Worm (Caenorhabditis elegans) whole organism, young adult: ENCODE measurements around the gene irld-4.
A peak's percentile ranks its signal among the peaks of the same experiment; 100 is the strongest.

Source experiments
- B0019.2 ChIP-seq: fragments of 200-800 bp; sonication (Bioruptor generic); conservative IDR thresholded peaks from 2 replicates; pipeline ENCODE4 v1.3.6; 2022; ENCODE audit warnings: missing genetic modification reagents, missing genetic modification characterization, missing compliant biosample characterization
- B0336.3 ChIP-seq: fragments of 200-800 bp; sonication (Bioruptor generic); IDR thresholded peaks from 2 replicates; pipeline ENCODE4 v1.3.6; 2022; ENCODE audit warnings: missing genetic modification characterization, missing compliant biosample characterization
- C06A6.2 ChIP-seq: fragments of 200-800 bp; sonication (Bioruptor generic); conservative IDR thresholded peaks from 2 replicates; pipeline ENCODE4 v1.3.6; 2022; ENCODE audit warnings: missing genetic modification characterization, missing compliant biosample characterization
- F10E7.11 ChIP-seq: sonication (generic microtip); optimal IDR thresholded peaks from 2 replicates; lab custom pipeline; 2017; ENCODE audit warnings: mild to moderate bottlenecking, missing genetic modification characterization, moderate library complexity, missing compliant biosample characterization
- F33H1.4 ChIP-seq: fragments of 200-800 bp; sonication (Bioruptor generic); IDR thresholded peaks from 2 replicates; pipeline ENCODE4 v1.3.6; 2022; ENCODE audit warnings: missing genetic modification reagents, missing genetic modification characterization, missing compliant biosample characterization
- F39B2.1 ChIP-seq: fragments of 200-800 bp; sonication (Bioruptor generic); IDR thresholded peaks from 2 replicates; pipeline ENCODE4 v1.3.6; 2022; ENCODE audit warnings: missing genetic modification reagents, missing genetic modification characterization, missing compliant biosample characterization
- K11D2.4 ChIP-seq: fragments of 200-800 bp; sonication (Bioruptor generic); IDR thresholded peaks from 2 replicates; pipeline ENCODE4 v1.3.6; 2022; ENCODE audit warnings: missing genetic modification reagents, missing genetic modification characterization, missing compliant biosample characterization
- Y67H2A.10 ChIP-seq: fragments of 200-800 bp; sonication (Bioruptor generic); conservative IDR thresholded peaks from 2 replicates; pipeline ENCODE4 v1.3.6; 2022; ENCODE audit warnings: missing genetic modification reagents, missing genetic modification characterization, missing compliant biosample characterization
- aptf-2 ChIP-seq: fragments of 200-800 bp; sonication (Bioruptor generic); conservative IDR thresholded peaks from 2 replicates; pipeline ENCODE4 v1.3.6; 2022; ENCODE audit warnings: missing genetic modification reagents, missing genetic modification characterization, missing compliant biosample characterization
- atf-7 ChIP-seq: sonication (generic microtip); optimal IDR thresholded peaks from 2 replicates; lab custom pipeline; 2017; ENCODE audit warnings: mild to moderate bottlenecking, missing genetic modification characterization, missing compliant biosample characterization
- attf-5 ChIP-seq: fragments of 200-800 bp; sonication (Bioruptor generic); optimal IDR thresholded peaks from 2 replicates; lab custom pipeline; 2018; ENCODE audit warnings: mild to moderate bottlenecking, missing genetic modification characterization, missing compliant biosample characterization
- attf-6 ChIP-seq: fragments of 200-800 bp; sonication (Bioruptor generic); IDR thresholded peaks from 2 replicates; pipeline ENCODE4 v1.3.6; 2022; ENCODE audit warnings: missing genetic modification reagents, missing genetic modification characterization, missing compliant biosample characterization
- bed-1 ChIP-seq: fragments of 200-800 bp; sonication (Bioruptor generic); IDR thresholded peaks from 2 replicates; pipeline ENCODE4 v1.3.6; 2022; ENCODE audit warnings: missing genetic modification reagents, missing genetic modification characterization, missing compliant biosample characterization
- ccch-3 ChIP-seq: fragments of 200-800 bp; sonication (Bioruptor generic); optimal IDR thresholded peaks from 2 replicates; lab custom pipeline; 2018; ENCODE audit warnings: mild to moderate bottlenecking, missing genetic modification characterization, missing compliant biosample characterization
- cebp-1 ChIP-seq, 2 experiments: fragments of 200-800 bp in 1 of 2; sonication (Bioruptor generic) in 1 of 2; sonication (generic microtip) in 1 of 2; IDR thresholded peaks in 1 of 2; optimal IDR thresholded peaks in 1 of 2; 2 replicates each; pipeline versions ENCODE4 v1.3.6 to Lab custom; 2017 to 2022; ENCODE audit warnings: missing compliant biosample characterization in 2 of 2, missing genetic modification characterization in 2 of 2, mild to moderate bottlenecking in 1 of 2, missing genetic modification reagents in 1 of 2, moderate library complexity in 1 of 2
- ceh-27 ChIP-seq: fragments of 200-800 bp; sonication (Bioruptor generic); optimal IDR thresholded peaks from 2 replicates; lab custom pipeline; 2018; ENCODE audit warnings: mild to moderate bottlenecking, missing genetic modification characterization, moderate library complexity, missing compliant biosample characterization
- ceh-79 ChIP-seq: sonication (generic microtip); optimal IDR thresholded peaks from 2 replicates; lab custom pipeline; 2017; ENCODE audit warnings: mild to moderate bottlenecking, missing genetic modification characterization, missing compliant biosample characterization
- dpl-1 ChIP-seq: fragments of 150-350 bp; optimal IDR thresholded peaks from 2 replicates; lab custom pipeline; 2014; ENCODE audit warnings: missing biosample characterization, missing genetic modification reagents, missing genetic modification characterization
- efl-1 ChIP-seq: fragments of 150-350 bp; optimal IDR thresholded peaks from 2 replicates; lab custom pipeline; 2014; ENCODE audit warnings: missing biosample characterization, missing genetic modification reagents, missing genetic modification characterization
- ets-4 ChIP-seq: fragments of 200-800 bp; sonication (Bioruptor generic); optimal IDR thresholded peaks from 2 replicates; lab custom pipeline; 2018; ENCODE audit warnings: mild to moderate bottlenecking, missing genetic modification characterization, missing compliant biosample characterization
- him-1 ChIP-seq: sonication (generic microtip); optimal IDR thresholded peaks from 2 replicates; lab custom pipeline; 2016; ENCODE audit warnings: missing genotype, missing genetic modification reagents, missing genetic modification characterization, missing compliant biosample characterization
- hmg-1.2 ChIP-seq: fragments of 200-800 bp; sonication (Bioruptor generic); IDR thresholded peaks from 2 replicates; pipeline ENCODE4 v1.3.6; 2022; ENCODE audit warnings: missing genetic modification reagents, missing genetic modification characterization, missing compliant biosample characterization
- let-607 ChIP-seq, 2 experiments: fragments of 200-800 bp in 1 of 2; sonication (Bioruptor generic) in 1 of 2; sonication (generic microtip) in 1 of 2; optimal IDR thresholded peaks; 2 replicates each; lab custom pipeline; 2016 to 2018; ENCODE audit warnings: mild to moderate bottlenecking in 2 of 2, missing compliant biosample characterization in 2 of 2, missing genetic modification characterization in 2 of 2, moderate library complexity in 2 of 2, missing genotype in 1 of 2
- lin-40 ChIP-seq: sonication (generic microtip); optimal IDR thresholded peaks from 2 replicates; lab custom pipeline; 2016; ENCODE audit warnings: missing genetic modification characterization, mild to moderate bottlenecking, missing compliant biosample characterization, missing genotype, missing genetic modification reagents
- lin-54 ChIP-seq: fragments of 200-800 bp; sonication (Bioruptor generic); optimal IDR thresholded peaks from 2 replicates; lab custom pipeline; 2018; ENCODE audit warnings: mild to moderate bottlenecking, missing genetic modification characterization, missing compliant biosample characterization
- lir-1 ChIP-seq: fragments of 200-800 bp; sonication (Bioruptor generic); conservative IDR thresholded peaks from 2 replicates; pipeline ENCODE4 v1.3.6; 2022; ENCODE audit warnings: missing genetic modification reagents, missing genetic modification characterization, missing compliant biosample characterization
- lsy-27 ChIP-seq: sonication (generic microtip); optimal IDR thresholded peaks from 2 replicates; lab custom pipeline; 2017; ENCODE audit warnings: missing genetic modification characterization, mild to moderate bottlenecking, missing compliant biosample characterization, antibody characterized with exemption, missing genotype, borderline replicate concordance; ENCODE audit not compliant: insufficient read depth
- madf-10 ChIP-seq: sonication (generic microtip); optimal IDR thresholded peaks from 2 replicates; lab custom pipeline; 2016; ENCODE audit warnings: mild to moderate bottlenecking, missing genetic modification characterization, missing compliant biosample characterization
- madf-3 ChIP-seq: fragments of 200-800 bp; sonication (Bioruptor generic); IDR thresholded peaks from 2 replicates; pipeline ENCODE4 v1.3.6; 2022; ENCODE audit warnings: missing genetic modification reagents, missing genetic modification characterization, missing compliant biosample characterization
- madf-6 ChIP-seq: fragments of 200-800 bp; sonication (Bioruptor generic); IDR thresholded peaks from 2 replicates; pipeline ENCODE4 v1.3.6; 2022; ENCODE audit warnings: missing genetic modification reagents, missing genetic modification characterization, missing compliant biosample characterization
- mel-28 ChIP-seq: sonication (generic microtip); optimal IDR thresholded peaks from 2 replicates; lab custom pipeline; 2016; ENCODE audit warnings: borderline replicate concordance, mild to moderate bottlenecking, missing genetic modification characterization, missing compliant biosample characterization
- mxl-1 ChIP-seq: sonication (generic microtip); optimal IDR thresholded peaks from 2 replicates; lab custom pipeline; 2016; ENCODE audit warnings: missing genetic modification characterization, missing compliant biosample characterization
- nfya-1 ChIP-seq: sonication (generic microtip); optimal IDR thresholded peaks from 2 replicates; lab custom pipeline; 2017; ENCODE audit warnings: antibody characterized with exemption, missing compliant biosample characterization, missing genetic modification characterization, borderline replicate concordance; ENCODE audit not compliant: insufficient read depth
- nhr-27 ChIP-seq: fragments of 200-800 bp; sonication (Bioruptor generic); optimal IDR thresholded peaks from 2 replicates; lab custom pipeline; 2018; ENCODE audit warnings: mild to moderate bottlenecking, missing genetic modification characterization, moderate library complexity, missing compliant biosample characterization
- repo-1 ChIP-seq: sonication (generic microtip); optimal IDR thresholded peaks from 2 replicates; lab custom pipeline; 2017; ENCODE audit warnings: mild to moderate bottlenecking, missing genetic modification characterization, missing compliant biosample characterization
- snpc-1.1 ChIP-seq: sonication (generic microtip); optimal IDR thresholded peaks from 2 replicates; lab custom pipeline; 2017; ENCODE audit warnings: missing genetic modification characterization, mild to moderate bottlenecking, missing compliant biosample characterization, antibody characterized with exemption, moderate library complexity, missing genotype, missing genetic modification reagents; ENCODE audit not compliant: insufficient read depth
- snpc-1.3 ChIP-seq: sonication (generic microtip); optimal IDR thresholded peaks from 2 replicates; lab custom pipeline; 2017; ENCODE audit warnings: missing genetic modification characterization, mild to moderate bottlenecking, missing compliant biosample characterization, antibody characterized with exemption, moderate library complexity, missing genotype, missing genetic modification reagents; ENCODE audit not compliant: insufficient read depth
- snpc-3.4 ChIP-seq: sonication (generic microtip); optimal IDR thresholded peaks from 2 replicates; lab custom pipeline; 2017; ENCODE audit warnings: missing genetic modification characterization, mild to moderate bottlenecking, missing compliant biosample characterization, antibody characterized with exemption, moderate library complexity, missing genotype, missing genetic modification reagents
- sptf-2 ChIP-seq: fragments of 200-800 bp; sonication (Bioruptor generic); optimal IDR thresholded peaks from 2 replicates; lab custom pipeline; 2018; ENCODE audit warnings: mild to moderate bottlenecking, missing genetic modification characterization, missing compliant biosample characterization
- tlf-1 ChIP-seq: fragments of 200-800 bp; sonication (Bioruptor generic); optimal IDR thresholded peaks from 2 replicates; lab custom pipeline; 2018; ENCODE audit warnings: mild to moderate bottlenecking, missing genetic modification characterization, missing compliant biosample characterization
- ztf-26 ChIP-seq: sonication (generic microtip); optimal IDR thresholded peaks from 2 replicates; lab custom pipeline; 2017; ENCODE audit warnings: missing genetic modification characterization, missing compliant biosample characterization
- ztf-3 ChIP-seq: fragments of 200-800 bp; sonication (Bioruptor generic); optimal IDR thresholded peaks from 2 replicates; lab custom pipeline; 2018; ENCODE audit warnings: mild to moderate bottlenecking, missing genetic modification characterization, missing compliant biosample characterization
- ztf-6 ChIP-seq: fragments of 200-800 bp; sonication (Bioruptor generic); IDR thresholded peaks from 2 replicates; pipeline ENCODE4 v1.3.6; 2022; ENCODE audit warnings: missing genetic modification reagents, missing genetic modification characterization, missing compliant biosample characterization

Gene irld-4

ce11 chrIV:14609774-14610173 is 23.1 kb upstream of the irld-4 start (continued):
- no peak for TF ChIP-seq aptf-2 (GFP tag; lab: Robert Waterston, UW)
- TF ChIP-seq F39B2.1, result no peak
- no peak for TF ChIP-seq lin-54 (GFP tag; lab: Kevin White, UChicago)
- TF ChIP-seq lin-40 (tag; lab: Kevin White, UChicago), result peak; percentile 0
- TF ChIP-seq lir-1 (GFP tag; lab: Robert Waterston, UW), result no peak
- TF ChIP-seq ztf-6 (GFP tag; lab: Robert Waterston, UW), result no peak
- TF ChIP-seq C06A6.2, result no peak
- TF ChIP-seq let-607 (tag; optimal IDR thresholded peaks at IDR 0.05; lab: Kevin White, UChicago), result no peak
- TF ChIP-seq ets-4 (GFP tag; lab: Kevin White, UChicago), result no peak
- no peak for TF ChIP-seq lsy-27 (tag; lab: Kevin White, UChicago)
- no peak for TF ChIP-seq K11D2.4 (GFP tag; lab: Robert Waterston, UW)
- TF ChIP-seq dpl-1 (GFP tag; lab: Kevin White, UChicago), result no peak
- TF ChIP-seq mel-28 (tag; lab: Kevin White, UChicago), result no peak
- TF ChIP-seq mxl-1, result no peak
- TF ChIP-seq him-1, result no peak
- no peak for TF ChIP-seq F10E7.11 (tag; lab: Kevin White, UChicago)
- no peak for TF ChIP-seq snpc-3.4 (tag; lab: Kevin White, UChicago)
- no peak for TF ChIP-seq ztf-3 (GFP tag; lab: Kevin White, UChicago)

- TF ChIP-seq madf-6 (GFP tag; lab: Robert Waterston, UW) (0 out of 2 replicates have a peak, but pooled peaks have one; percentile 46), lir-1 (GFP tag; lab: Robert Waterston, UW) (peak; percentile 4; the same call in 1 of the 2 replicates), madf-3 (GFP tag; lab: Robert Waterston, UW) (0 out of 2 replicates have a peak, but pooled peaks have one; percentile 51), ceh-27 (GFP tag; lab: Kevin White, UChicago) (peak; percentile 24), efl-1 (GFP tag; lab: Kevin White, UChicago) (no peak), F33H1.4 (peak; percentile 23; the same call in 1 of the 2 replicates), bed-1 (GFP tag; lab: Robert Waterston, UW) (no peak), sptf-2 (GFP tag; lab: Kevin White, UChicago) (no peak), repo-1 (tag; lab: Kevin White, UChicago) (no peak), lin-40 (tag; lab: Kevin White, UChicago) (peak; percentile 45), madf-10 (no peak), snpc-1.1 (tag; lab: Kevin White, UChicago) (peak; percentile 73), attf-6 (peak; percentile 99), atf-7 (tag; lab: Kevin White, UChicago) (no peak), let-607 (tag; optimal IDR thresholded peaks at IDR 0.05; lab: Kevin White, UChicago) (peak; percentile 7 to 25), Y67H2A.10 (GFP tag; lab: Robert Waterston, UW) (peak; percentile 14; the same call in 1 of the 2 replicates), tlf-1 (GFP tag; lab: Kevin White, UChicago) (peak; percentile 38), hmg-1.2 (peak; percentile 41; the same call in 1 of the 2 replicates), B0336.3 (GFP tag; lab: Robert Waterston, UW) (peak; percentile 67; the same call in 1 of the 2 replicates), snpc-1.3 (peak; percentile 52), nhr-27 (tag; lab: Kevin White, UChicago) (no peak), ceh-79 (no peak), ztf-26 (tag; lab: Kevin White, UChicago) (peak; percentile 50), B0019.2 (no peak), cebp-1 (GFP tag; IDR thresholded peaks at IDR 0.05; lab: Robert Waterston, UW) (no peak), cebp-1 (tag; optimal IDR thresholded peaks at IDR 0.05; lab: Kevin White, UChicago) (peak; percentile 54), ccch-3 (GFP tag; lab: Kevin White, UChicago) (peak; percentile 17), attf-5 (peak; percentile 53), nfya-1 (tag; lab: Kevin White, UChicago) (no peak), F39B2.1 (no peak)
Observed at ce11 chrIV:14610942-14611724, 21.8 kb upstream of the irld-4 start.
